Fruit fly (Drosophila melanogaster) S2 (cell line): Measurements from ENCODE around the gene msd1.

Source experiments
- CG8478 ChIP-seq: fragments of >200 bp; optimal IDR thresholded peaks from 2 replicates; lab custom pipeline; 2018
- CTCF ChIP-seq, 2 experiments: fragments of >200 bp; optimal IDR thresholded peaks; 2 replicates each; lab custom pipeline; 2018

DNA sequence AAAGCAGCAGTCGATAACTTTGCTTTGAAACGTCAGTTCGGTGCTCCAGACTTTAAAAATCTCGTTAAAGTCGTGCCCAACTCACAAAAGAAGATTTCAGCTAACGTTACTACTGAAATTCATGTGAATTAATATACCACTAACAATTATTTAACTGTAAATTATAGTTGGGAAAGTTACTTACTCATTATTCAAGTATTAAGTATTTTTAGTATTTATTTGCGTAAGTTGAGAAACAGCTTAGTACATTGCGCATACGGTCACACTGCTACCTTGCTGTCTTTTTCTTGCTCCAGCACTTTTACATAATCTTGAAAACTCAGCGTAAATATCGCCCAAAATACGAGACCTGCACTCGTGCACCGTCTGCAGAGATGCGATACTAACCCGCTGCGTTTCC is 1.8 kb upstream of the msd1 start, which contains the start of gene ND-ACP:
- TF ChIP-seq CG8478 (lab: Kevin White, UChicago): no peak
- TF ChIP-seq CTCF (optimal IDR thresholded peaks at IDR 0.05; lab: Kevin White, UChicago): no peak
